Fruit fly (Drosophila melanogaster): ENCODE data around the gene CG5397.

dm6 chr2L:1217892-1218473 is 21.9 kb upstream of the CG5397 start:
- TF ChIP-seq CG8478 (optimal IDR thresholded peaks at IDR 0.05) (no peak), pan (optimal IDR thresholded peaks at IDR 0.05) (peak; percentile 62), Dll (optimal IDR thresholded peaks at IDR 0.05) (no peak), psq (optimal IDR thresholded peaks at IDR 0.05) (no peak), usp (GFP tag; optimal IDR thresholded peaks at IDR 0.05) (no peak), EcR (GFP tag; optimal IDR thresholded peaks at IDR 0.05) (no peak)
